Fruit fly (Drosophila melanogaster) whole organism, embryonic: ENCODE results near the gene CG33514.

Experiments used
- Aef1 ChIP-seq: fragments of 200-800 bp; sonication (Bioruptor generic); IDR thresholded peaks from 3 replicates; pipeline ENCODE4 v1.3.6; 2022; ENCODE audit warnings: missing biosample characterization, missing genetic modification characterization
- CG10209 ChIP-seq: fragments of 200-800 bp; sonication (Bioruptor generic); optimal IDR thresholded peaks from 3 replicates; lab custom pipeline; 2017; ENCODE audit warnings: missing biosample characterization, mild to moderate bottlenecking, missing genetic modification characterization, missing genetic modification reagents
- CG12299 ChIP-seq: fragments of 200-800 bp; sonication (Bioruptor generic); optimal IDR thresholded peaks from 2 replicates; lab custom pipeline; 2018; ENCODE audit warnings: missing biosample characterization, mild to moderate bottlenecking, missing genetic modification characterization
- CG13287 ChIP-seq: fragments of 200-800 bp; sonication (Bioruptor generic); IDR thresholded peaks from 2 replicates; pipeline ENCODE4 v1.3.6; 2022; ENCODE audit warnings: missing biosample characterization, missing genetic modification characterization; ENCODE audit not compliant: partially characterized antibody
- CG15073 ChIP-seq: fragments of 200-800 bp; sonication (Bioruptor generic); optimal IDR thresholded peaks from 2 replicates; lab custom pipeline; 2016; ENCODE audit warnings: missing biosample characterization, missing genetic modification characterization
- CG15514 ChIP-seq: fragments of 200-800 bp; sonication (Bioruptor generic); optimal IDR thresholded peaks from 3 replicates; lab custom pipeline; 2017; ENCODE audit warnings: missing biosample characterization, missing genetic modification characterization, mild to moderate bottlenecking, moderate library complexity, missing genetic modification reagents
- CG17359 ChIP-seq: fragments of 200-800 bp; sonication (Bioruptor generic); optimal IDR thresholded peaks from 3 replicates; lab custom pipeline; 2018; ENCODE audit warnings: missing biosample characterization, mild to moderate bottlenecking, missing genetic modification characterization, moderate library complexity
- CG18011 ChIP-seq: fragments of 200-800 bp; sonication (Bioruptor generic); optimal IDR thresholded peaks from 2 replicates; lab custom pipeline; 2017; ENCODE audit warnings: missing biosample characterization, missing genetic modification characterization, mild to moderate bottlenecking, moderate library complexity, missing genotype
- CG18619 ChIP-seq: fragments of 200-800 bp; sonication (Bioruptor generic); optimal IDR thresholded peaks from 3 replicates; lab custom pipeline; 2017; ENCODE audit warnings: missing biosample characterization, mild to moderate bottlenecking, missing genetic modification characterization
- CG2678 ChIP-seq: fragments of 200-800 bp; sonication (Bioruptor generic); optimal IDR thresholded peaks from 3 replicates; lab custom pipeline; 2019; ENCODE audit warnings: missing biosample characterization, mild to moderate bottlenecking, missing genetic modification characterization, moderate library complexity
- CG2712 ChIP-seq: fragments of 200-800 bp; optimal IDR thresholded peaks from 3 replicates; lab custom pipeline; 2019; ENCODE audit warnings: missing biosample characterization, mild to moderate bottlenecking, missing genetic modification characterization, moderate library complexity
- CG31441 ChIP-seq: fragments of 200-800 bp; sonication (Bioruptor generic); IDR thresholded peaks from 2 replicates; pipeline ENCODE4 v1.3.6; 2022; ENCODE audit warnings: missing biosample characterization, missing genetic modification characterization
- CG4282 ChIP-seq: fragments of 200-800 bp; sonication (Bioruptor generic); optimal IDR thresholded peaks from 2 replicates; lab custom pipeline; 2016; ENCODE audit warnings: missing biosample characterization, missing genetic modification characterization
- CG4328 ChIP-seq: fragments of 200-800 bp; sonication (Bioruptor generic); optimal IDR thresholded peaks from 3 replicates; lab custom pipeline; 2017; ENCODE audit warnings: missing biosample characterization, missing genetic modification reagents, missing genetic modification characterization
- CG4404 ChIP-seq: fragments of 200-800 bp; sonication (Bioruptor generic); IDR thresholded peaks from 2 replicates; pipeline ENCODE4 v1.3.6; 2022; ENCODE audit warnings: missing biosample characterization, missing genetic modification characterization
- CG4424 ChIP-seq: fragments of 200-800 bp; sonication (Bioruptor generic); optimal IDR thresholded peaks from 3 replicates; lab custom pipeline; 2016; ENCODE audit warnings: missing biosample characterization, missing genetic modification characterization
- CG7372 ChIP-seq: fragments of 200-800 bp; sonication (Bioruptor generic); IDR thresholded peaks from 2 replicates; pipeline ENCODE4 v1.3.6; 2022; ENCODE audit warnings: missing biosample characterization, missing genetic modification characterization
- CG7839 ChIP-seq: fragments of 200-800 bp; sonication (Bioruptor generic); optimal IDR thresholded peaks from 3 replicates; lab custom pipeline; 2018; ENCODE audit warnings: missing biosample characterization, mild to moderate bottlenecking, missing genetic modification characterization, moderate library complexity
- Chrac-16 ChIP-seq: fragments of 200-800 bp; sonication (Bioruptor generic); optimal IDR thresholded peaks from 3 replicates; lab custom pipeline; 2016; ENCODE audit warnings: missing biosample characterization, missing genetic modification characterization
- CrebB ChIP-seq: fragments of 200-800 bp; sonication (Bioruptor generic); optimal IDR thresholded peaks from 3 replicates; lab custom pipeline; 2018; ENCODE audit warnings: missing biosample characterization, mild to moderate bottlenecking, missing genetic modification characterization
- D19A ChIP-seq: fragments of 200-800 bp; optimal IDR thresholded peaks from 3 replicates; lab custom pipeline; 2019; ENCODE audit warnings: missing biosample characterization, mild to moderate bottlenecking, missing genetic modification characterization, moderate library complexity
- Deaf1 ChIP-seq: fragments of 200-800 bp; optimal IDR thresholded peaks from 3 replicates; lab custom pipeline; 2019; ENCODE audit warnings: missing biosample characterization, mild to moderate bottlenecking, missing genetic modification characterization, moderate library complexity
- Eip74EF ChIP-seq, 2 experiments: fragments of 200-800 bp in 1 of 2; fragments of >200 bp in 1 of 2; sonication (Bioruptor generic) in 1 of 2; optimal IDR thresholded peaks; 2 replicates each; lab custom pipeline; 2017 to 2019; ENCODE audit warnings: missing biosample characterization in 2 of 2, missing genetic modification characterization in 2 of 2, mild to moderate bottlenecking in 1 of 2, moderate library complexity in 1 of 2
- Fer2 ChIP-seq: fragments of 200-800 bp; sonication (Bioruptor generic); optimal IDR thresholded peaks from 2 replicates; lab custom pipeline; 2018; ENCODE audit warnings: missing biosample characterization, mild to moderate bottlenecking, missing genetic modification characterization, moderate library complexity
- MBD-R2 ChIP-seq: fragments of 200-800 bp; sonication (Bioruptor generic); IDR thresholded peaks from 2 replicates; pipeline ENCODE4 v1.3.6; 2022; ENCODE audit warnings: missing biosample characterization, missing genetic modification characterization
- Mrtf ChIP-seq: fragments of 200-800 bp; sonication (Bioruptor generic); IDR thresholded peaks from 3 replicates; pipeline ENCODE4 v1.3.6; 2022; ENCODE audit warnings: missing biosample characterization, missing genetic modification characterization
- NC2β ChIP-seq: fragments of 200-800 bp; sonication (Bioruptor generic); optimal IDR thresholded peaks from 2 replicates; lab custom pipeline; 2016; ENCODE audit warnings: missing biosample characterization, missing genetic modification characterization
- NFAT ChIP-seq: fragments of 200-800 bp; sonication (Bioruptor generic); IDR thresholded peaks from 2 replicates; pipeline ENCODE4 v1.3.6; 2022; ENCODE audit warnings: missing biosample characterization, missing genetic modification characterization
- Oli ChIP-seq: fragments of 200-800 bp; sonication (Bioruptor generic); optimal IDR thresholded peaks from 2 replicates; lab custom pipeline; 2018; ENCODE audit warnings: missing biosample characterization, mild to moderate bottlenecking, missing genetic modification characterization, moderate library complexity
- Sox102F ChIP-seq: fragments of 200-800 bp; sonication (Bioruptor generic); optimal IDR thresholded peaks from 2 replicates; lab custom pipeline; 2018; ENCODE audit warnings: missing biosample characterization, mild to moderate bottlenecking, missing genetic modification characterization, moderate library complexity
- Ssrp ChIP-seq: fragments of 200-800 bp; sonication (Bioruptor generic); optimal IDR thresholded peaks from 2 replicates; lab custom pipeline; 2018; ENCODE audit warnings: missing biosample characterization, mild to moderate bottlenecking, missing genetic modification characterization, moderate library complexity
- amos ChIP-seq: fragments of 200-800 bp; sonication (Bioruptor generic); IDR thresholded peaks from 2 replicates; pipeline ENCODE4 v1.3.6; 2022; ENCODE audit warnings: missing biosample characterization, missing genetic modification characterization; ENCODE audit not compliant: partially characterized antibody
- bigmax ChIP-seq: fragments of 200-800 bp; sonication (Bioruptor generic); optimal IDR thresholded peaks from 2 replicates; lab custom pipeline; 2018; ENCODE audit warnings: missing biosample characterization, mild to moderate bottlenecking, missing genetic modification characterization
- cato ChIP-seq: fragments of 200-800 bp; sonication (Bioruptor generic); optimal IDR thresholded peaks from 2 replicates; lab custom pipeline; 2016; ENCODE audit warnings: missing biosample characterization, missing genetic modification characterization, borderline replicate concordance
- chn ChIP-seq: fragments of 200-800 bp; sonication (Bioruptor generic); optimal IDR thresholded peaks from 2 replicates; lab custom pipeline; 2016; ENCODE audit warnings: missing biosample characterization, missing genetic modification characterization
- gem ChIP-seq: fragments of 200-800 bp; sonication (Bioruptor generic); optimal IDR thresholded peaks from 2 replicates; lab custom pipeline; 2019; ENCODE audit warnings: missing biosample characterization, mild to moderate bottlenecking, missing genetic modification characterization, moderate library complexity
- kay ChIP-seq: fragments of 200-800 bp; sonication (Bioruptor generic); optimal IDR thresholded peaks from 2 replicates; lab custom pipeline; 2016; ENCODE audit warnings: missing biosample characterization, missing genetic modification characterization
- kni ChIP-seq: fragments of 200-800 bp; sonication (Bioruptor generic); optimal IDR thresholded peaks from 3 replicates; lab custom pipeline; 2017; ENCODE audit warnings: mild to moderate bottlenecking, missing biosample characterization, missing genetic modification reagents, missing genetic modification characterization
- pho ChIP-seq: fragments of 200-800 bp; sonication (Bioruptor generic); optimal IDR thresholded peaks from 2 replicates; lab custom pipeline; 2016; ENCODE audit warnings: missing biosample characterization, missing genetic modification characterization
- pnt ChIP-seq: fragments of 200-800 bp; sonication (Bioruptor generic); optimal IDR thresholded peaks from 3 replicates; lab custom pipeline; 2016; ENCODE audit warnings: missing biosample characterization, missing genetic modification characterization
- pzg ChIP-seq: fragments of 200-800 bp; sonication (Bioruptor generic); optimal IDR thresholded peaks from 3 replicates; lab custom pipeline; 2018; ENCODE audit warnings: missing biosample characterization, mild to moderate bottlenecking, missing genetic modification characterization, moderate library complexity
- sd ChIP-seq: fragments of 200-800 bp; sonication (Bioruptor generic); optimal IDR thresholded peaks from 3 replicates; lab custom pipeline; 2018; ENCODE audit warnings: missing biosample characterization, mild to moderate bottlenecking, missing genetic modification characterization, moderate library complexity
- tgo ChIP-seq: fragments of 200-800 bp; sonication (Bioruptor generic); IDR thresholded peaks from 3 replicates; pipeline ENCODE4 v1.3.6; 2022; ENCODE audit warnings: missing biosample characterization, missing genetic modification characterization
- trem ChIP-seq: fragments of 200-800 bp; optimal IDR thresholded peaks from 3 replicates; lab custom pipeline; 2019; ENCODE audit warnings: missing biosample characterization, mild to moderate bottlenecking, missing genetic modification characterization, moderate library complexity
- vfl ChIP-seq: fragments of 200-800 bp; sonication (Bioruptor generic); optimal IDR thresholded peaks from 2 replicates; lab custom pipeline; 2016; ENCODE audit warnings: missing biosample characterization, missing genetic modification characterization

Gene CG33514

dm6 chr3L:4395501-4396073 lies 30.4 kb downstream of the CG33514 start (continued):
- TF ChIP-seq CG4282 (GFP tag; lab: Kevin White, UChicago) (no peak), CG2678 (tag; lab: Kevin White, UChicago) (peak; percentile 10), vfl (GFP tag; lab: Kevin White, UChicago) (no peak), pnt (no peak), cato (GFP tag; lab: Kevin White, UChicago) (no peak), NFAT (GFP tag; lab: Robert Waterston, UW) (no peak), kay (no peak), CG2712 (tag; lab: Kevin White, UChicago) (peak; percentile 1), D19A (tag; lab: Kevin White, UChicago) (no peak), Sox102F (peak; percentile 9), CG17359 (tag; lab: Kevin White, UChicago) (no peak), Mrtf (GFP tag; lab: Robert Waterston, UW) (no peak), CG13287 (GFP tag; lab: Robert Waterston, UW) (no peak), CG12299 (tag; lab: Kevin White, UChicago) (no peak), CrebB (tag; lab: Kevin White, UChicago) (no peak), CG4328 (no peak), pzg (GFP tag; lab: Kevin White, UChicago) (no peak), CG4424 (GFP tag; lab: Kevin White, UChicago) (no peak), trem (tag; lab: Kevin White, UChicago) (no peak), CG18619 (GFP tag; lab: Kevin White, UChicago) (no peak), Chrac-16 (GFP tag; lab: Kevin White, UChicago) (no peak), amos (no peak), bigmax (GFP tag; lab: Kevin White, UChicago) (no peak), Aef1 (GFP tag; lab: Robert Waterston, UW) (no peak), CG4404 (GFP tag; lab: Robert Waterston, UW) (no peak), pho (GFP tag; lab: Kevin White, UChicago) (no peak), kni (no peak), MBD-R2 (GFP tag; lab: Robert Waterston, UW) (no peak), CG31441 (GFP tag; lab: Robert Waterston, UW) (0 out of 2 replicates have a peak, but pooled peaks have one; percentile 13), sd (tag; lab: Kevin White, UChicago) (peak; percentile 53), chn (no peak), Ssrp (tag; lab: Kevin White, UChicago) (peak; percentile 7), tgo (GFP tag; lab: Robert Waterston, UW) (no peak), gem (tag; lab: Kevin White, UChicago) (peak; percentile 5), CG18011 (no peak), CG7839 (tag; lab: Kevin White, UChicago) (no peak), Fer2 (tag; lab: Kevin White, UChicago) (no peak), CG15514 (GFP tag; lab: Kevin White, UChicago) (no peak), CG10209 (GFP tag; lab: Kevin White, UChicago) (no peak), Deaf1 (tag; lab: Kevin White, UChicago) (no peak), Eip74EF (GFP tag; optimal IDR thresholded peaks at IDR 0.05; lab: Kevin White, UChicago) (no peak), CG7372 (GFP tag; lab: Robert Waterston, UW) (no peak), NC2β (GFP tag; lab: Kevin White, UChicago) (no peak), CG15073 (GFP tag; lab: Kevin White, UChicago) (no peak), Oli (tag; lab: Kevin White, UChicago) (peak; percentile 11)
